Fruit fly (Drosophila melanogaster) whole organism, embryonic: ENCODE results near the gene CG17816.
A peak's percentile ranks its signal among the peaks of the same experiment; 100 is the strongest.

Experiments used
- Atf6 ChIP-seq: fragments of 200-800 bp; sonication (Bioruptor generic); IDR thresholded peaks from 2 replicates; pipeline ENCODE4 v1.3.6; 2022; ENCODE audit warnings: missing biosample characterization, missing genetic modification characterization
- CG10274 ChIP-seq: fragments of 200-800 bp; sonication (Bioruptor generic); optimal IDR thresholded peaks from 3 replicates; lab custom pipeline; 2017; ENCODE audit warnings: missing biosample characterization, mild to moderate bottlenecking, missing genetic modification characterization
- CG10321 ChIP-seq: fragments of 200-800 bp; sonication (Bioruptor generic); IDR thresholded peaks from 2 replicates; pipeline ENCODE4 v1.3.6; 2022; ENCODE audit warnings: missing biosample characterization, missing genetic modification characterization
- CG11398 ChIP-seq: fragments of 200-800 bp; sonication (Bioruptor generic); optimal IDR thresholded peaks from 2 replicates; lab custom pipeline; 2016; ENCODE audit warnings: missing biosample characterization, missing genetic modification characterization
- CG11560 ChIP-seq: fragments of 200-800 bp; sonication (Bioruptor generic); IDR thresholded peaks from 3 replicates; pipeline ENCODE4 v1.3.6; 2022; ENCODE audit warnings: missing biosample characterization, missing genetic modification characterization
- CG12104 ChIP-seq: fragments of 200-800 bp; sonication (Bioruptor generic); optimal IDR thresholded peaks from 3 replicates; lab custom pipeline; 2016; ENCODE audit warnings: missing biosample characterization, missing genetic modification characterization
- CG12942 ChIP-seq: fragments of 200-800 bp; sonication (Bioruptor generic); optimal IDR thresholded peaks from 3 replicates; lab custom pipeline; 2016; ENCODE audit warnings: missing biosample characterization, missing genetic modification characterization
- CG13894 ChIP-seq: fragments of 200-800 bp; sonication (Bioruptor generic); optimal IDR thresholded peaks from 3 replicates; lab custom pipeline; 2018; ENCODE audit warnings: missing biosample characterization, mild to moderate bottlenecking, missing genetic modification characterization, moderate library complexity
- CG14667 ChIP-seq: fragments of 200-800 bp; sonication (Bioruptor generic); IDR thresholded peaks from 2 replicates; pipeline ENCODE4 v1.3.6; 2022; ENCODE audit warnings: missing biosample characterization, missing genetic modification characterization
- CG1529 ChIP-seq: fragments of 200-800 bp; sonication (Bioruptor generic); optimal IDR thresholded peaks from 3 replicates; lab custom pipeline; 2018; ENCODE audit warnings: missing biosample characterization, missing genetic modification characterization
- CG17612 ChIP-seq: fragments of 200-800 bp; sonication (Bioruptor generic); IDR thresholded peaks from 2 replicates; pipeline ENCODE4 v1.3.6; 2022; ENCODE audit warnings: missing biosample characterization, missing genetic modification characterization
- CG18764 ChIP-seq: fragments of 200-800 bp; sonication (Bioruptor generic); optimal IDR thresholded peaks from 3 replicates; lab custom pipeline; 2016; ENCODE audit warnings: missing biosample characterization, missing genetic modification characterization
- CG2129 ChIP-seq: fragments of 200-800 bp; sonication (Bioruptor generic); IDR thresholded peaks from 2 replicates; pipeline ENCODE4 v1.3.6; 2022; ENCODE audit warnings: missing biosample characterization, missing genetic modification characterization; ENCODE audit not compliant: partially characterized antibody
- CG30431 ChIP-seq: fragments of 200-800 bp; sonication (Bioruptor generic); optimal IDR thresholded peaks from 2 replicates; lab custom pipeline; 2017; ENCODE audit warnings: missing biosample characterization, missing genetic modification characterization
- CG6854 ChIP-seq: fragments of 200-800 bp; sonication (Bioruptor generic); optimal IDR thresholded peaks from 3 replicates; lab custom pipeline; 2017; ENCODE audit warnings: missing biosample characterization, mild to moderate bottlenecking, missing genetic modification characterization
- CG9609 ChIP-seq: fragments of 200-800 bp; sonication (Bioruptor generic); optimal IDR thresholded peaks from 3 replicates; lab custom pipeline; 2016; ENCODE audit warnings: missing biosample characterization, missing genetic modification characterization
- Camta ChIP-seq: fragments of 200-800 bp; sonication (Bioruptor generic); optimal IDR thresholded peaks from 2 replicates; lab custom pipeline; 2016; ENCODE audit warnings: missing biosample characterization, missing genetic modification characterization
- Dip2 ChIP-seq: fragments of 200-800 bp; sonication (Bioruptor generic); IDR thresholded peaks from 2 replicates; pipeline ENCODE4 v1.3.6; 2022; ENCODE audit warnings: missing biosample characterization, missing genetic modification characterization
- Dll ChIP-seq: fragments of 200-800 bp; sonication (Bioruptor generic); IDR thresholded peaks from 4 replicates; pipeline ENCODE4 v1.3.6; 2022; ENCODE audit warnings: missing biosample characterization, missing genetic modification characterization; ENCODE audit not compliant: partially characterized antibody
- E2f1 ChIP-seq: fragments of 200-800 bp; sonication (Bioruptor generic); IDR thresholded peaks from 2 replicates; pipeline ENCODE4 v1.3.6; 2022; ENCODE audit warnings: missing biosample characterization, missing genetic modification characterization
- E2f2 ChIP-seq: fragments of 200-800 bp; sonication (Bioruptor generic); IDR thresholded peaks from 2 replicates; pipeline ENCODE4 v1.3.6; 2022; ENCODE audit warnings: missing biosample characterization, missing genetic modification characterization
- Gug ChIP-seq: fragments of 200-800 bp; sonication (Bioruptor generic); IDR thresholded peaks from 4 replicates; pipeline ENCODE4 v1.3.6; 2022; ENCODE audit warnings: missing biosample characterization, missing genetic modification characterization
- H2.0 ChIP-seq: fragments of 200-800 bp; sonication (Bioruptor generic); IDR thresholded peaks from 2 replicates; pipeline ENCODE4 v1.3.6; 2022; ENCODE audit warnings: missing biosample characterization, missing genetic modification characterization
- Jarid2 ChIP-seq: fragments of 200-800 bp; sonication (Bioruptor generic); optimal IDR thresholded peaks from 3 replicates; lab custom pipeline; 2017; ENCODE audit warnings: mild to moderate bottlenecking, missing biosample characterization, missing genetic modification reagents, missing genetic modification characterization
- NC2α ChIP-seq: fragments of 200-800 bp; sonication (Bioruptor generic); optimal IDR thresholded peaks from 2 replicates; lab custom pipeline; 2016; ENCODE audit warnings: missing biosample characterization, missing genetic modification characterization
- Pdp1 ChIP-seq, 2 experiments: fragments of 200-800 bp; sonication (Bioruptor generic); optimal IDR thresholded peaks; 3 replicates each; lab custom pipeline; 2016; ENCODE audit warnings: missing biosample characterization in 2 of 2, missing genetic modification characterization in 2 of 2, mild to moderate bottlenecking in 1 of 2, moderate library complexity in 1 of 2
- Ptx1 ChIP-seq: fragments of 200-800 bp; sonication (Bioruptor generic); IDR thresholded peaks from 2 replicates; pipeline ENCODE4 v1.3.6; 2022; ENCODE audit warnings: missing biosample characterization, missing genetic modification characterization
- Rfx ChIP-seq: fragments of 200-800 bp; sonication (Bioruptor generic); IDR thresholded peaks from 2 replicates; pipeline ENCODE4 v1.3.6; 2022; ENCODE audit warnings: missing biosample characterization, missing genetic modification characterization
- Vsx1 ChIP-seq: fragments of 200-800 bp; sonication (Bioruptor generic); optimal IDR thresholded peaks from 2 replicates; lab custom pipeline; 2017; ENCODE audit warnings: missing biosample characterization, mild to moderate bottlenecking, missing genetic modification characterization, missing genetic modification reagents
- ara ChIP-seq: fragments of 200-800 bp; sonication (Bioruptor generic); IDR thresholded peaks from 2 replicates; pipeline ENCODE4 v1.3.6; 2022; ENCODE audit warnings: missing biosample characterization, missing genetic modification characterization
- ato ChIP-seq: fragments of 200-800 bp; sonication (Bioruptor generic); IDR thresholded peaks from 2 replicates; pipeline ENCODE4 v1.3.6; 2022; ENCODE audit warnings: missing biosample characterization, missing genetic modification characterization; ENCODE audit not compliant: partially characterized antibody
- bigmax ChIP-seq: fragments of 200-800 bp; sonication (Bioruptor generic); optimal IDR thresholded peaks from 2 replicates; lab custom pipeline; 2018; ENCODE audit warnings: missing biosample characterization, mild to moderate bottlenecking, missing genetic modification characterization
- ci ChIP-seq: fragments of 200-800 bp; sonication (Bioruptor generic); IDR thresholded peaks from 3 replicates; pipeline ENCODE4 v1.3.6; 2022; ENCODE audit warnings: missing biosample characterization, missing genetic modification characterization
- crp ChIP-seq, 2 experiments: fragments of 200-800 bp; sonication (Bioruptor generic); optimal IDR thresholded peaks; 2 replicates in 1 of 2; 3 replicates in 1 of 2; lab custom pipeline; 2017; ENCODE audit warnings: missing biosample characterization in 2 of 2, missing genetic modification characterization in 2 of 2, mild to moderate bottlenecking in 1 of 2, moderate library complexity in 1 of 2
- da ChIP-seq: fragments of 200-800 bp; sonication (Bioruptor generic); optimal IDR thresholded peaks from 2 replicates; lab custom pipeline; 2016; ENCODE audit warnings: missing biosample characterization, missing genetic modification characterization
- dmrt99B ChIP-seq: fragments of 200-800 bp; sonication (Bioruptor generic); optimal IDR thresholded peaks from 2 replicates; lab custom pipeline; 2018; ENCODE audit warnings: missing biosample characterization, mild to moderate bottlenecking, missing genetic modification characterization, moderate library complexity
- ems ChIP-seq: fragments of 200-800 bp; sonication (Bioruptor generic); optimal IDR thresholded peaks from 3 replicates; lab custom pipeline; 2016; ENCODE audit warnings: missing biosample characterization, missing genetic modification characterization
- fd64A ChIP-seq: fragments of 200-800 bp; sonication (Bioruptor generic); optimal IDR thresholded peaks from 3 replicates; lab custom pipeline; 2018; ENCODE audit warnings: missing biosample characterization, mild to moderate bottlenecking, missing genetic modification characterization
- fu2 ChIP-seq: fragments of 200-800 bp; sonication (Bioruptor generic); optimal IDR thresholded peaks from 2 replicates; lab custom pipeline; 2016; ENCODE audit warnings: missing biosample characterization, missing genetic modification characterization
- gsb-n ChIP-seq: fragments of 200-800 bp; sonication (Bioruptor generic); optimal IDR thresholded peaks from 3 replicates; lab custom pipeline; 2018; ENCODE audit warnings: missing biosample characterization, mild to moderate bottlenecking, missing genetic modification characterization
- h ChIP-seq: fragments of >200 bp; optimal IDR thresholded peaks from 2 replicates; lab custom pipeline; 2017
- jumu ChIP-seq: fragments of 200-800 bp; sonication (Bioruptor generic); optimal IDR thresholded peaks from 3 replicates; lab custom pipeline; 2016; ENCODE audit warnings: missing biosample characterization, missing genetic modification characterization
- knrl ChIP-seq: fragments of 200-800 bp; sonication (Bioruptor generic); IDR thresholded peaks from 3 replicates; pipeline ENCODE4 v1.3.6; 2022; ENCODE audit warnings: missing biosample characterization, missing genetic modification characterization; ENCODE audit not compliant: partially characterized antibody
- nau ChIP-seq: fragments of 200-800 bp; sonication (Bioruptor generic); optimal IDR thresholded peaks from 3 replicates; lab custom pipeline; 2017; ENCODE audit warnings: missing biosample characterization, mild to moderate bottlenecking, missing genetic modification characterization, missing genetic modification reagents
- odd ChIP-seq: fragments of 200-800 bp; sonication (Bioruptor generic); optimal IDR thresholded peaks from 2 replicates; lab custom pipeline; 2017; ENCODE audit warnings: missing biosample characterization, mild to moderate bottlenecking, missing genetic modification characterization
- onecut ChIP-seq: fragments of 200-800 bp; sonication (Bioruptor generic); IDR thresholded peaks from 2 replicates; pipeline ENCODE4 v1.3.6; 2022; ENCODE audit warnings: missing biosample characterization, missing genetic modification characterization
- p53 ChIP-seq: fragments of 200-800 bp; sonication (Bioruptor generic); optimal IDR thresholded peaks from 2 replicates; lab custom pipeline; 2016; ENCODE audit warnings: missing biosample characterization, missing genetic modification characterization
- peb ChIP-seq: fragments of 200-800 bp; sonication (Bioruptor generic); IDR thresholded peaks from 2 replicates; pipeline ENCODE4 v1.3.6; 2022; ENCODE audit warnings: missing biosample characterization, missing genetic modification characterization
- row ChIP-seq: fragments of 200-800 bp; sonication (Bioruptor generic); IDR thresholded peaks from 3 replicates; pipeline ENCODE4 v1.3.6; 2022; ENCODE audit warnings: missing biosample characterization, missing genetic modification characterization
- salm ChIP-seq: fragments of 200-800 bp; sonication (Bioruptor generic); optimal IDR thresholded peaks from 2 replicates; lab custom pipeline; 2018; ENCODE audit warnings: missing biosample characterization, mild to moderate bottlenecking, missing genetic modification characterization
- sens ChIP-seq: fragments of 200-800 bp; sonication (Bioruptor generic); peaks from one replicate; lab custom pipeline; 2016; ENCODE audit warnings: missing biosample characterization, missing genetic modification characterization
- slp2 ChIP-seq: fragments of 200-800 bp; sonication (Bioruptor generic); optimal IDR thresholded peaks from 2 replicates; lab custom pipeline; 2016; ENCODE audit warnings: missing biosample characterization, missing genetic modification characterization
- sr ChIP-seq: fragments of 200-800 bp; sonication (Bioruptor generic); IDR thresholded peaks from 3 replicates; pipeline ENCODE4 v1.3.6; 2022; ENCODE audit warnings: missing biosample characterization, missing genetic modification characterization
- z ChIP-seq: fragments of 200-800 bp; sonication (Bioruptor generic); IDR thresholded peaks from 3 replicates; pipeline ENCODE4 v1.3.6; 2022; ENCODE audit warnings: missing biosample characterization, missing genetic modification characterization
- zfh1 ChIP-seq: fragments of 200-800 bp; sonication (Bioruptor generic); IDR thresholded peaks from 3 replicates; pipeline ENCODE4 v1.3.6; 2022; ENCODE audit warnings: missing biosample characterization, missing genetic modification characterization

The CG17816 gene

dm6 chr3R:7886859-7887190 is 292 bp upstream of the CG17816 start, which contains the start of gene ArgRS-m (continued):
- TF ChIP-seq fd64A: no peak
- no peak for TF ChIP-seq zfh1
- TF ChIP-seq slp2: no peak
- no peak for TF ChIP-seq odd
- no peak for TF ChIP-seq CG11560
- no peak for TF ChIP-seq dmrt99B (tag; lab: Kevin White, UChicago)
- no peak for TF ChIP-seq Dip2 (GFP tag; lab: Robert Waterston, UW)
- no peak for TF ChIP-seq peb (GFP tag; lab: Robert Waterston, UW)
- no peak for TF ChIP-seq NC2α (GFP tag; lab: Kevin White, UChicago)
- peak; percentile 44 for TF ChIP-seq H2.0 (GFP tag; lab: Robert Waterston, UW)
- TF ChIP-seq z (GFP tag; lab: Robert Waterston, UW): no peak
- TF ChIP-seq gsb-n (tag; lab: Kevin White, UChicago): peak; percentile 81
- TF ChIP-seq ato: 0 out of 2 replicates have a peak, but pooled peaks have one; percentile 8
- TF ChIP-seq CG6854: peak; percentile 32
- peak; percentile 33 for TF ChIP-seq CG12942 (GFP tag; lab: Kevin White, UChicago)
- TF ChIP-seq CG11398 (GFP tag; lab: Kevin White, UChicago): peak; percentile 5
- TF ChIP-seq h (lab: Kevin White, UChicago): no peak
- TF ChIP-seq Camta (GFP tag; lab: Kevin White, UChicago): peak; percentile 20
- TF ChIP-seq salm (tag; lab: Kevin White, UChicago): no peak
- TF ChIP-seq CG1529: no peak
- no peak for TF ChIP-seq CG2129 (GFP tag; lab: Robert Waterston, UW)
- TF ChIP-seq Atf6 (GFP tag; lab: Robert Waterston, UW): peak; percentile 54; the same call in 1 of the 2 replicates
- TF ChIP-seq CG18764 (GFP tag; lab: Kevin White, UChicago): peak; percentile 42
- peak; percentile 49; the same call in 1 of the 4 replicates for TF ChIP-seq Dll (GFP tag; lab: Robert Waterston, UW)
- TF ChIP-seq fu2: peak; percentile 74
- TF ChIP-seq ems: peak; percentile 69
- TF ChIP-seq CG14667 (GFP tag; lab: Robert Waterston, UW): no peak
- peak; percentile 40; the same call in 2 of the 4 replicates for TF ChIP-seq Gug (GFP tag; lab: Robert Waterston, UW)
- TF ChIP-seq p53: peak; percentile 18
- TF ChIP-seq ara (GFP tag; lab: Robert Waterston, UW): no peak
- TF ChIP-seq ci (GFP tag; lab: Robert Waterston, UW): peak; percentile 53; the same call in 1 of the 3 replicates
- TF ChIP-seq Rfx: peak; percentile 84
- no peak for TF ChIP-seq Jarid2 (GFP tag; lab: Kevin White, UChicago)
- TF ChIP-seq Ptx1 (GFP tag; lab: Robert Waterston, UW): peak; percentile 41; the same call in 1 of the 2 replicates
- TF ChIP-seq sr (GFP tag; lab: Robert Waterston, UW): no peak
- TF ChIP-seq CG12104 (GFP tag; lab: Kevin White, UChicago): no peak
- TF ChIP-seq nau (GFP tag; lab: Kevin White, UChicago): no peak
- TF ChIP-seq sens: peak; percentile 81
- no peak for TF ChIP-seq CG17612
- peak; percentile 66 for TF ChIP-seq CG9609 (GFP tag; lab: Kevin White, UChicago)

dm6 chr3R:7884433-7884832 is 2.1 kb downstream of the CG17816 start:
- peak; percentile 23; the same call in 1 of the 3 replicates for TF ChIP-seq row
- TF ChIP-seq CG10321 (GFP tag; lab: Robert Waterston, UW): no peak
- no peak for TF ChIP-seq Pdp1 (GFP tag; optimal IDR thresholded peaks at IDR 0.05; lab: Kevin White, UChicago)
- TF ChIP-seq bigmax (GFP tag; lab: Kevin White, UChicago): no peak
- peak; percentile 52 for TF ChIP-seq sens
- no peak for TF ChIP-seq knrl (GFP tag; lab: Robert Waterston, UW)
- TF ChIP-seq CG10274: no peak
- no peak for TF ChIP-seq CG30431 (GFP tag; lab: Kevin White, UChicago)
- peak in 1 of 2 experiments; percentile 14 for TF ChIP-seq crp (GFP tag; optimal IDR thresholded peaks at IDR 0.05; lab: Kevin White, UChicago)
- no peak; the same call in 1 of the 2 replicates for TF ChIP-seq onecut
- no peak for TF ChIP-seq da (GFP tag; lab: Kevin White, UChicago)
- no peak for TF ChIP-seq jumu (GFP tag; lab: Kevin White, UChicago)
- no peak for TF ChIP-seq E2f2
- TF ChIP-seq CG13894 (tag; lab: Kevin White, UChicago): peak; percentile 21
- no peak for TF ChIP-seq E2f1 (GFP tag; lab: Robert Waterston, UW)
- no peak for TF ChIP-seq Vsx1 (GFP tag; lab: Kevin White, UChicago)
